Worm (Caenorhabditis elegans) whole organism, late embryonic: Measurements from ENCODE around the gene acer-1.

ENCODE experiments used
- F13H6.1 ChIP-seq: sonication (generic microtip); optimal IDR thresholded peaks from 2 replicates; lab custom pipeline; 2016; ENCODE audit warnings: missing genetic modification characterization, missing compliant biosample characterization
- K09A11.1 ChIP-seq: sonication (generic microtip); optimal IDR thresholded peaks from 2 replicates; lab custom pipeline; 2017; ENCODE audit warnings: antibody characterized with exemption, mild to moderate bottlenecking, missing genetic modification characterization, missing compliant biosample characterization; ENCODE audit not compliant: insufficient read depth
- Y22D7AL.16 ChIP-seq: sonication (generic microtip); optimal IDR thresholded peaks from 2 replicates; lab custom pipeline; 2016; ENCODE audit warnings: missing genetic modification characterization, missing compliant biosample characterization
- ama-1 ChIP-seq: fragments of 150-350 bp; optimal IDR thresholded peaks from 2 replicates; lab custom pipeline; 2014
- ceh-14 ChIP-seq: sonication (generic microtip); optimal IDR thresholded peaks from 2 replicates; lab custom pipeline; 2016; ENCODE audit warnings: missing genotype, missing genetic modification characterization, missing compliant biosample characterization
- ceh-18 ChIP-seq: sonication (generic microtip); optimal IDR thresholded peaks from 2 replicates; lab custom pipeline; 2016; ENCODE audit warnings: missing genetic modification characterization, missing compliant biosample characterization
- ceh-19 ChIP-seq: fragments of 200-800 bp; sonication (Bioruptor generic); optimal IDR thresholded peaks from 2 replicates; lab custom pipeline; 2018; ENCODE audit warnings: mild to moderate bottlenecking, missing genetic modification characterization, missing compliant biosample characterization
- ceh-2 ChIP-seq: sonication (generic microtip); optimal IDR thresholded peaks from 2 replicates; lab custom pipeline; 2016; ENCODE audit warnings: missing genotype, missing genetic modification characterization, missing compliant biosample characterization
- ceh-22 ChIP-seq: sonication (generic microtip); optimal IDR thresholded peaks from 2 replicates; lab custom pipeline; 2017; ENCODE audit warnings: missing biosample characterization, missing genetic modification characterization
- ceh-24 ChIP-seq: sonication (generic microtip); optimal IDR thresholded peaks from 2 replicates; lab custom pipeline; 2016; ENCODE audit warnings: mild to moderate bottlenecking, missing genetic modification characterization, missing compliant biosample characterization
- ceh-31 ChIP-seq: sonication (generic microtip); optimal IDR thresholded peaks from 2 replicates; lab custom pipeline; 2016; ENCODE audit warnings: missing genetic modification characterization, missing compliant biosample characterization
- ceh-48 ChIP-seq: sonication (generic microtip); optimal IDR thresholded peaks from 2 replicates; lab custom pipeline; 2016; ENCODE audit warnings: missing genetic modification characterization, inconsistent platforms, missing compliant biosample characterization
- ceh-6 ChIP-seq: fragments of 200-800 bp; sonication (Bioruptor generic); optimal IDR thresholded peaks from 2 replicates; lab custom pipeline; 2018; ENCODE audit warnings: mild to moderate bottlenecking, missing genetic modification characterization, missing compliant biosample characterization
- che-1 ChIP-seq: sonication (generic microtip); optimal IDR thresholded peaks from 2 replicates; lab custom pipeline; 2016; ENCODE audit warnings: mild to moderate bottlenecking, missing genetic modification characterization, missing compliant biosample characterization
- dve-1 ChIP-seq: sonication (generic microtip); optimal IDR thresholded peaks from 2 replicates; lab custom pipeline; 2017; ENCODE audit warnings: antibody characterized with exemption, mild to moderate bottlenecking, missing genetic modification characterization, missing compliant biosample characterization
- elt-2 ChIP-seq: sonication (generic microtip); optimal IDR thresholded peaks from 2 replicates; lab custom pipeline; 2016; ENCODE audit warnings: missing genetic modification reagents, missing genetic modification characterization, missing compliant biosample characterization
- elt-4 ChIP-seq: sonication (generic microtip); optimal IDR thresholded peaks from 2 replicates; lab custom pipeline; 2016; ENCODE audit warnings: missing genetic modification characterization, missing compliant biosample characterization
- fax-1 ChIP-seq: sonication (generic microtip); optimal IDR thresholded peaks from 2 replicates; lab custom pipeline; 2016; ENCODE audit warnings: missing genotype, missing genetic modification characterization, missing compliant biosample characterization
- fkh-10 ChIP-seq: fragments of 150-350 bp; optimal IDR thresholded peaks from 2 replicates; lab custom pipeline; 2014; ENCODE audit warnings: missing biosample characterization, missing genetic modification reagents, missing genetic modification characterization
- hlh-6 ChIP-seq: sonication (generic microtip); optimal IDR thresholded peaks from 2 replicates; lab custom pipeline; 2016; ENCODE audit warnings: missing genotype, missing genetic modification characterization, missing compliant biosample characterization
- hlh-8 ChIP-seq: sonication (generic microtip); optimal IDR thresholded peaks from 2 replicates; lab custom pipeline; 2016; ENCODE audit warnings: missing genotype, missing genetic modification characterization, missing compliant biosample characterization
- lim-6 ChIP-seq: sonication (generic microtip); optimal IDR thresholded peaks from 2 replicates; lab custom pipeline; 2016; ENCODE audit warnings: missing genetic modification characterization, missing compliant biosample characterization
- lin-11 ChIP-seq: fragments of 200-800 bp; sonication (Bioruptor generic); optimal IDR thresholded peaks from 2 replicates; lab custom pipeline; 2018; ENCODE audit warnings: mild to moderate bottlenecking, missing genetic modification characterization, missing compliant biosample characterization
- nfya-1 ChIP-seq: sonication (generic microtip); optimal IDR thresholded peaks from 2 replicates; lab custom pipeline; 2017; ENCODE audit warnings: missing genetic modification characterization, mild to moderate bottlenecking, missing compliant biosample characterization, antibody characterized with exemption, moderate library complexity
- nhr-11 ChIP-seq: fragments of 150-350 bp; optimal IDR thresholded peaks from 2 replicates; lab custom pipeline; 2014; ENCODE audit warnings: missing biosample characterization, missing genetic modification characterization
- nhr-232 ChIP-seq: sonication (generic microtip); optimal IDR thresholded peaks from 2 replicates; lab custom pipeline; 2016; ENCODE audit warnings: missing genetic modification characterization, missing compliant biosample characterization
- npax-4 ChIP-seq: sonication (generic microtip); optimal IDR thresholded peaks from 2 replicates; lab custom pipeline; 2016; ENCODE audit warnings: missing genetic modification characterization, missing compliant biosample characterization
- odd-2 ChIP-seq: sonication (generic microtip); optimal IDR thresholded peaks from 2 replicates; lab custom pipeline; 2017; ENCODE audit warnings: antibody characterized with exemption, mild to moderate bottlenecking, missing genetic modification characterization, missing compliant biosample characterization
- pag-3 ChIP-seq: sonication (generic microtip); optimal IDR thresholded peaks from 2 replicates; lab custom pipeline; 2016; ENCODE audit warnings: missing compliant biosample characterization, missing genetic modification characterization, borderline replicate concordance
- pat-9 ChIP-seq: fragments of 200-800 bp; sonication (Bioruptor generic); optimal IDR thresholded peaks from 2 replicates; lab custom pipeline; 2018; ENCODE audit warnings: mild to moderate bottlenecking, missing genetic modification characterization, moderate library complexity, missing compliant biosample characterization
- pha-2 ChIP-seq: sonication (generic microtip); optimal IDR thresholded peaks from 2 replicates; lab custom pipeline; 2017; ENCODE audit warnings: mild to moderate bottlenecking, missing genetic modification characterization, missing compliant biosample characterization
- pros-1 ChIP-seq: fragments of 150-350 bp; optimal IDR thresholded peaks from 2 replicates; lab custom pipeline; 2014; ENCODE audit warnings: missing biosample characterization, missing genetic modification reagents, missing genetic modification characterization
- rnt-1 ChIP-seq: sonication (generic microtip); optimal IDR thresholded peaks from 2 replicates; lab custom pipeline; 2016; ENCODE audit warnings: missing genetic modification characterization, missing compliant biosample characterization
- sdc-2 ChIP-seq: sonication (generic microtip); optimal IDR thresholded peaks from 2 replicates; lab custom pipeline; 2016; ENCODE audit warnings: missing genotype, missing genetic modification characterization, missing compliant biosample characterization
- sox-2 ChIP-seq: fragments of 200-800 bp; sonication (Bioruptor generic); IDR thresholded peaks from 2 replicates; pipeline ENCODE4 v1.3.6; 2022; ENCODE audit warnings: missing genetic modification reagents, missing genetic modification characterization, missing compliant biosample characterization
- sox-4 ChIP-seq: sonication (generic microtip); optimal IDR thresholded peaks from 2 replicates; lab custom pipeline; 2017; ENCODE audit warnings: mild to moderate bottlenecking, missing genetic modification characterization, inconsistent platforms, missing compliant biosample characterization
- tbx-2 ChIP-seq: sonication (generic microtip); optimal IDR thresholded peaks from 2 replicates; lab custom pipeline; 2016; ENCODE audit warnings: missing genetic modification characterization, missing compliant biosample characterization
- unc-42 ChIP-seq: sonication (generic microtip); optimal IDR thresholded peaks from 2 replicates; lab custom pipeline; 2016; ENCODE audit warnings: missing genotype, missing genetic modification characterization, missing compliant biosample characterization
- unc-55 ChIP-seq: sonication (generic microtip); optimal IDR thresholded peaks from 2 replicates; lab custom pipeline; 2017; ENCODE audit warnings: missing biosample characterization, missing genetic modification reagents, missing genetic modification characterization
- unc-86 ChIP-seq: sonication (generic microtip); optimal IDR thresholded peaks from 2 replicates; lab custom pipeline; 2016; ENCODE audit warnings: missing genetic modification characterization, missing compliant biosample characterization
- zip-5 ChIP-seq: sonication (generic microtip); optimal IDR thresholded peaks from 2 replicates; lab custom pipeline; 2016; ENCODE audit warnings: missing genetic modification characterization, missing compliant biosample characterization
- ztf-16 ChIP-seq: sonication (generic microtip); optimal IDR thresholded peaks from 2 replicates; lab custom pipeline; 2017; ENCODE audit warnings: missing genetic modification characterization, missing compliant biosample characterization

The acer-1 gene

DNA sequence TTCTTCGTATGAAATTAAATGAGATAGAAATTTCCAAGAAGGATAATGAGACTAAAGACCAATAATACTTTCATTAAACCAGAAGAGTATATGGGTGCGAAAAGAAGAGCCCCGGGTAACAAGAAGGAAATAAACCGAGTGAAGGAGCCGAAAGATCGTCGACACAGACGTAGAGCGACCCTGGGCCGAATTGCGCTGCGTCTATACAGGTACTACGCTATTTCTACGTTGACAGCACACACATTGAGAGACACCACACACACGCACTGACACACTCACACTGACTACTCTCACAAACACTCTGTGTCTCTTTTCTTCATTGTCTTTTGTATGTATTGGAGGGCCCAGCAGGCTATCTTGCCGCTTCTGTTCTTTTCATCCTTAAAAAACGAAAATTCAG, 31.4 kb downstream of the acer-1 start (continued):
- TF ChIP-seq ceh-2 (peak; percentile 63), ceh-18 (tag; lab: Kevin White, UChicago) (peak; percentile 57), rnt-1 (tag; lab: Kevin White, UChicago) (peak; percentile 41), ceh-14 (tag; lab: Kevin White, UChicago) (peak; percentile 22), unc-55 (GFP tag; lab: Kevin White, UChicago) (peak; percentile 63), sdc-2 (no peak), odd-2 (no peak), pros-1 (tag; lab: Kevin White, UChicago) (peak; percentile 25), pag-3 (tag; lab: Kevin White, UChicago) (no peak), pat-9 (tag; lab: Kevin White, UChicago) (no peak), lim-6 (no peak), nhr-11 (tag; lab: Kevin White, UChicago) (no peak), ceh-48 (tag; lab: Kevin White, UChicago) (peak; percentile 9), ceh-31 (tag; lab: Kevin White, UChicago) (peak; percentile 82), hlh-6 (peak; percentile 17), che-1 (tag; lab: Kevin White, UChicago) (peak; percentile 23), ceh-6 (GFP tag; lab: Kevin White, UChicago) (no peak), F13H6.1 (tag; lab: Kevin White, UChicago) (no peak), elt-2 (tag; lab: Kevin White, UChicago) (peak; percentile 53), Y22D7AL.16 (tag; lab: Kevin White, UChicago) (no peak), sox-4 (tag; lab: Kevin White, UChicago) (no peak), tbx-2 (tag; lab: Kevin White, UChicago) (peak; percentile 82), pha-2 (tag; lab: Kevin White, UChicago) (peak; percentile 41), unc-86 (tag; lab: Kevin White, UChicago) (peak; percentile 21), lin-11 (tag; lab: Kevin White, UChicago) (peak; percentile 5), ceh-19 (peak; percentile 31), nhr-232 (tag; lab: Kevin White, UChicago) (peak; percentile 27), unc-42 (tag; lab: Kevin White, UChicago) (peak; percentile 50), dve-1 (tag; lab: Kevin White, UChicago) (no peak), ztf-16 (tag; lab: Kevin White, UChicago) (no peak), zip-5 (tag; lab: Kevin White, UChicago) (no peak), elt-4 (no peak), fax-1 (tag; lab: Kevin White, UChicago) (peak; percentile 24), fkh-10 (GFP tag; lab: Kevin White, UChicago) (no peak), K09A11.1 (tag; lab: Kevin White, UChicago) (peak; percentile 8)

DNA sequence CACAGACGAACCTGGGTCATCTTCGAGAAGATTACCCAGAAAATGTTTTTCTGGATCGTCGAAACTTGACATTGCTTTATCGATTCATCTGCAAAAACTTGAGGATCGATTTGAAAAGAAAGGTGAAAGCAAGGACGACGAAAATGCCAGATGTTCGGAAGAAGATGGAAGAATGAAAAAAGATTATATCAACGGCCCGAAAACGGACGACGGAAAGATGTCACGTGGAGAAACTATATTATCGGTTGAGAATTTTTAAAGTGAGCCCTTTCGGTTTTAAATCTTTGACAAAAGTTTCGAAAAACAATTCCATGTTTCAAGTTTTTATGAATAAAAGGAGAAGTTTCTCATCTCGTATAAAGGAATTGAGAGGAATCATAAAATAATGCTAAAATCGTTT, 32.0 kb downstream of the acer-1 start, which contains the start of gene dnj-5:
dnj-5 (minus strand) TSS at position 101 of the 400 bp plus-strand sequence.
- TF ChIP-seq lim-6 (no peak), npax-4 (tag; lab: Kevin White, UChicago) (no peak), ceh-6 (GFP tag; lab: Kevin White, UChicago) (no peak), pha-2 (tag; lab: Kevin White, UChicago) (no peak), ceh-24 (tag; lab: Kevin White, UChicago) (no peak), odd-2 (no peak), ceh-22 (tag; lab: Kevin White, UChicago) (no peak), hlh-6 (no peak), tbx-2 (tag; lab: Kevin White, UChicago) (no peak), hlh-8 (no peak), ama-1 (lab: Kevin White, UChicago) (no peak), sox-2 (GFP tag; lab: Robert Waterston, UW) (no peak), nhr-232 (tag; lab: Kevin White, UChicago) (no peak), nfya-1 (tag; lab: Kevin White, UChicago) (no peak)
